Fruit fly (Drosophila melanogaster): ENCODE measurements around the gene Tbh.

Gene Tbh

dm6 chrX:7995171-7995747 is at the start of gene Tbh (continued):
- TF ChIP-seq CG2712 (tag; optimal IDR thresholded peaks at IDR 0.05) (peak; percentile 12), gro (GFP tag; optimal IDR thresholded peaks at IDR 0.05) (no peak), Drgx (GFP tag; IDR thresholded peaks at IDR 0.05) (peak; percentile 30; the same call in 1 of the 2 replicates), phol (tag; optimal IDR thresholded peaks at IDR 0.05) (peak; percentile 15), CG7556 (GFP tag; optimal IDR thresholded peaks at IDR 0.05) (peak; percentile 69), ato (GFP tag; IDR thresholded peaks at IDR 0.05; ENCODE audit: partially characterized antibody) (no peak), ems (GFP tag; optimal IDR thresholded peaks at IDR 0.05) (no peak), az2 (GFP tag; optimal IDR thresholded peaks at IDR 0.05) (peak; percentile 20), E2f2 (GFP tag; IDR thresholded peaks at IDR 0.05) (0 out of 2 replicates have a peak, but pooled peaks have one; percentile 8), gcm2 (GFP tag; optimal IDR thresholded peaks at IDR 0.05) (no peak), klu (GFP tag; IDR thresholded peaks at IDR 0.05) (no peak), Gsc (GFP tag; IDR thresholded peaks at IDR 0.05) (no peak), crol (GFP tag; IDR thresholded peaks at IDR 0.05) (peak; percentile 63), Sox102F (GFP tag; optimal IDR thresholded peaks at IDR 0.05) (peak; percentile 38), Blimp-1 (GFP tag; optimal IDR thresholded peaks at IDR 0.05) (peak; percentile 16), CG13775 (GFP tag; optimal IDR thresholded peaks at IDR 0.05) (peak; percentile 4), ftz-f1 (GFP tag; optimal IDR thresholded peaks at IDR 0.05) (no peak), nmo (GFP tag; optimal IDR thresholded peaks at IDR 0.05) (peak; percentile 16), Adf1 (GFP tag; IDR thresholded peaks at IDR 0.05) (peak; percentile 53; the same call in 1 of the 2 replicates), CG18599 (GFP tag; optimal IDR thresholded peaks at IDR 0.05) (peak; percentile 79), CG11695 (GFP tag; IDR thresholded peaks at IDR 0.05) (no peak), CG4424 (GFP tag; optimal IDR thresholded peaks at IDR 0.05) (peak; percentile 5), CoRest (tag; optimal IDR thresholded peaks at IDR 0.05) (peak; percentile 6), CG7357 (GFP tag; IDR thresholded peaks at IDR 0.05) (no peak), CG13296 (GFP tag; optimal IDR thresholded peaks at IDR 0.05) (peak; percentile 29), D (optimal IDR thresholded peaks at IDR 0.05) (no peak), D (GFP tag; optimal IDR thresholded peaks at IDR 0.05) (peak; percentile 1), HLH4C (GFP tag; IDR thresholded peaks at IDR 0.05; ENCODE audit: partially characterized antibody) (0 out of 3 replicates have a peak, but pooled peaks have one; percentile 27), dm (GFP tag; optimal IDR thresholded peaks at IDR 0.05) (no peak), Fer1 (GFP tag; optimal IDR thresholded peaks at IDR 0.05) (peak; percentile 73), Lim3 (GFP tag; IDR thresholded peaks at IDR 0.05) (no peak), Scr (GFP tag; IDR thresholded peaks at IDR 0.05; ENCODE audit: partially characterized antibody) (no peak), CG42726 (GFP tag; IDR thresholded peaks at IDR 0.05; ENCODE audit: partially characterized antibody) (no peak), CG31441 (GFP tag; IDR thresholded peaks at IDR 0.05) (peak; percentile 45), CG6791 (GFP tag; IDR thresholded peaks at IDR 0.05; ENCODE audit: partially characterized antibody) (no peak)

- no peak for TF ChIP-seq dpn (GFP tag; optimal IDR thresholded peaks at IDR 0.05)
- peak; percentile 62 for TF ChIP-seq vvl (GFP tag; IDR thresholded peaks at IDR 0.05)
- peak; percentile 12 for TF ChIP-seq HmgZ (tag; optimal IDR thresholded peaks at IDR 0.05)
- TF ChIP-seq vnd (GFP tag; IDR thresholded peaks at IDR 0.05; ENCODE audit: partially characterized antibody), result peak; percentile 71
- TF ChIP-seq CG12219 (GFP tag; optimal IDR thresholded peaks at IDR 0.05), result peak; percentile 15
- TF ChIP-seq Optix (GFP tag; IDR thresholded peaks at IDR 0.05), result peak; percentile 53; the same call in 1 of the 3 replicates
- no peak for TF ChIP-seq D19A (tag; optimal IDR thresholded peaks at IDR 0.05)
- TF ChIP-seq chm (GFP tag; IDR thresholded peaks at IDR 0.05), result peak; percentile 33; the same call in 1 of the 2 replicates
- peak; percentile 34 for TF ChIP-seq CG3163 (GFP tag; optimal IDR thresholded peaks at IDR 0.05)
- TF ChIP-seq nerfin-2 (GFP tag; IDR thresholded peaks at IDR 0.05; ENCODE audit: partially characterized antibody), result peak; percentile 59
- no peak for TF ChIP-seq CG7271 (tag; optimal IDR thresholded peaks at IDR 0.05)
- peak; percentile 81 for TF ChIP-seq cg (GFP tag; optimal IDR thresholded peaks at IDR 0.05)
- TF ChIP-seq Awh (GFP tag; IDR thresholded peaks at IDR 0.05), result no peak
- TF ChIP-seq CG14965 (GFP tag; optimal IDR thresholded peaks at IDR 0.05; ENCODE audit: borderline replicate concordance), result no peak
- no peak for TF ChIP-seq D (optimal IDR thresholded peaks at IDR 0.05)
- peak; percentile 9 for TF ChIP-seq D (GFP tag; optimal IDR thresholded peaks at IDR 0.05)
- peak; percentile 82 for TF ChIP-seq CG34224 (GFP tag; IDR thresholded peaks at IDR 0.05; ENCODE audit: partially characterized antibody)
These were observed 48.6 kb upstream of the Tbh start, which contains the start of gene orion for dm6 chrX:7946858-7947313. Gene orion, minus strand, starts transcription at chrX:7946908.

Data from whole organism, embryonic.